Worm (Caenorhabditis elegans) whole organism, midembryonic: ENCODE data around the gene ZK669.5.

Source experiments
- T22C8.4 ChIP-seq: fragments of 200-800 bp; sonication (Bioruptor generic); IDR thresholded peaks from 2 replicates; pipeline ENCODE4 v1.3.6; 2022; ENCODE audit warnings: missing genetic modification characterization, missing compliant biosample characterization
- cog-1 ChIP-seq: sonication (generic microtip); optimal IDR thresholded peaks from 2 replicates; lab custom pipeline; 2016; ENCODE audit warnings: missing genetic modification characterization, missing compliant biosample characterization
- flt-1 ChIP-seq: fragments of 200-800 bp; sonication (Bioruptor generic); IDR thresholded peaks from 2 replicates; pipeline ENCODE4 v1.3.6; 2022; ENCODE audit warnings: missing genetic modification characterization, missing compliant biosample characterization
- klf-2 ChIP-seq: fragments of 200-800 bp; sonication (Bioruptor generic); conservative IDR thresholded peaks from 2 replicates; pipeline ENCODE4 v1.3.6; 2022; ENCODE audit warnings: missing genetic modification reagents, missing genetic modification characterization, missing compliant biosample characterization
- med-1 ChIP-seq: sonication (generic microtip); optimal IDR thresholded peaks from 2 replicates; lab custom pipeline; 2017; ENCODE audit warnings: missing genetic modification characterization, mild to moderate bottlenecking, missing compliant biosample characterization, antibody characterized with exemption, missing genetic modification reagents; ENCODE audit not compliant: insufficient read depth
- tab-1 ChIP-seq: fragments of 200-800 bp; sonication (Bioruptor generic); IDR thresholded peaks from 2 replicates; pipeline ENCODE4 v1.3.6; 2022; ENCODE audit warnings: missing genetic modification characterization, missing compliant biosample characterization
- ztf-23 ChIP-seq: fragments of 200-800 bp; sonication (Bioruptor generic); IDR thresholded peaks from 2 replicates; pipeline ENCODE4 v1.3.6; 2022; ENCODE audit warnings: missing genetic modification reagents, missing genetic modification characterization, missing compliant biosample characterization
- ztf-29 ChIP-seq: fragments of 200-800 bp; sonication (Bioruptor generic); IDR thresholded peaks from 2 replicates; pipeline ENCODE4 v1.3.6; 2022; ENCODE audit warnings: missing genetic modification reagents, missing genetic modification characterization, missing compliant biosample characterization

DNA sequence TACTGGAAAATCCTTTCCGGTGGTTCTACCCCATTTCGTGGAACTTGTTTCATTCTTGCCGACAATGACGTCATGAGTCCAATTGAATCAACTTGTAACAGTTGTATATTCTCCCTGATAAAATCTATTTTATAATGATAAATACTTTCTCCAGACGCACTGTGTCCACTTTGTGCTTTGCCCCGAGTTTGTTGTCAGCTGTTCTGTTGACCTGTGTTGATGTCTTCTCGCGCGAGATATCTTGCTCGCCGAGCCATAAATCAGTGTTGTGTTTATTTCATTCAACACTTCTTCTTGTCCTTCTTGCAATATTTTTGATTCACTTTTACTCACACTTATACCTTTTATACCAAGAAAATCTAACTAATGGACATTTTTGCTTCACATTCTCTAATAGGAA lies 15.5 kb upstream of the ZK669.5 start:
- TF ChIP-seq med-1 (GFP tag; lab: Kevin White, UChicago) = no peak
- no peak for TF ChIP-seq cog-1 (tag; lab: Kevin White, UChicago)
- TF ChIP-seq T22C8.4 (GFP tag; lab: Robert Waterston, UW) = no peak
- TF ChIP-seq flt-1 (GFP tag; lab: Robert Waterston, UW) = no peak
- no peak for TF ChIP-seq klf-2 (GFP tag; lab: Robert Waterston, UW)
- no peak for TF ChIP-seq tab-1 (GFP tag; lab: Robert Waterston, UW)
- no peak for TF ChIP-seq ztf-29 (GFP tag; lab: Robert Waterston, UW)
- no peak for TF ChIP-seq ztf-23 (GFP tag; lab: Robert Waterston, UW)
